Worm (Caenorhabditis elegans) whole organism, L2 larva: ENCODE data around the gene C26B2.7.

Experiments used
- aly-2 ChIP-seq: fragments of 150-350 bp; optimal IDR thresholded peaks from 2 replicates; lab custom pipeline; 2014; ENCODE audit warnings: missing biosample characterization, missing genetic modification characterization
- ama-1 ChIP-seq: fragments of 150-350 bp; optimal IDR thresholded peaks from 2 replicates; lab custom pipeline; 2018; ENCODE audit warnings: inconsistent platforms
- elt-1 ChIP-seq: fragments of 150-350 bp; optimal IDR thresholded peaks from 2 replicates; lab custom pipeline; 2014; ENCODE audit warnings: missing biosample characterization, missing genetic modification characterization
- fos-1 ChIP-seq: fragments of 150-350 bp; optimal IDR thresholded peaks from 2 replicates; lab custom pipeline; 2014; ENCODE audit warnings: missing biosample characterization, missing genetic modification characterization
- lin-13 ChIP-seq: fragments of 150-350 bp; optimal IDR thresholded peaks from 2 replicates; lab custom pipeline; 2014; ENCODE audit warnings: missing biosample characterization, missing genetic modification reagents, missing genetic modification characterization
- lsy-2 ChIP-seq, 2 experiments: fragments of 150-350 bp in 1 of 2; sonication (generic microtip) in 1 of 2; optimal IDR thresholded peaks; 2 replicates each; lab custom pipeline; 2014 to 2017; ENCODE audit warnings: missing biosample characterization in 2 of 2, missing genetic modification characterization in 2 of 2
- nhr-12 ChIP-seq: fragments of 150-350 bp; optimal IDR thresholded peaks from 2 replicates; lab custom pipeline; 2014; ENCODE audit warnings: missing biosample characterization, missing genetic modification characterization
- nhr-23 ChIP-seq: fragments of 150-350 bp; optimal IDR thresholded peaks from 2 replicates; lab custom pipeline; 2014; ENCODE audit warnings: missing biosample characterization, missing genetic modification reagents, missing genetic modification characterization
- sma-3 ChIP-seq: sonication (generic microtip); optimal IDR thresholded peaks from 2 replicates; lab custom pipeline; 2016; ENCODE audit warnings: missing genetic modification reagents, missing genetic modification characterization, missing compliant biosample characterization
- unc-39 ChIP-seq: fragments of 150-350 bp; optimal IDR thresholded peaks from 2 replicates; lab custom pipeline; 2014; ENCODE audit warnings: missing biosample characterization, missing genetic modification characterization

ce11 chrIV:8023861-8024260, 7.8 kb downstream of the C26B2.7 start:
- no peak for TF ChIP-seq elt-1 (tag; lab: Kevin White, UChicago)
- TF ChIP-seq nhr-12 (tag; lab: Kevin White, UChicago): no peak
- no peak for TF ChIP-seq aly-2 (tag; lab: Kevin White, UChicago)
- no peak for TF ChIP-seq ama-1
- peak; percentile 58 for TF ChIP-seq fos-1 (tag; lab: Kevin White, UChicago)
- no peak for TF ChIP-seq sma-3
- no peak for TF ChIP-seq unc-39
- no peak for TF ChIP-seq lsy-2 (tag; optimal IDR thresholded peaks at IDR 0.05; lab: Kevin White, UChicago)
- no peak for TF ChIP-seq lin-13 (GFP tag; lab: Kevin White, UChicago)
- TF ChIP-seq nhr-23 (tag; lab: Kevin White, UChicago): no peak
